Worm (Caenorhabditis elegans) whole organism, mixed stage, embryonic: ENCODE measurements around the gene asp-19.
A peak's percentile ranks its signal among the peaks of the same experiment; 100 is the strongest.

Experiments
- M03D4.4 ChIP-seq: sonication (generic microtip); optimal IDR thresholded peaks from 2 replicates; lab custom pipeline; 2017; ENCODE audit warnings: mild to moderate bottlenecking, missing genetic modification characterization, missing compliant biosample characterization
- bed-3 ChIP-seq: fragments of 200-800 bp; sonication (Bioruptor generic); optimal IDR thresholded peaks from 3 replicates; lab custom pipeline; 2018; ENCODE audit warnings: mild to moderate bottlenecking, missing genetic modification characterization, moderate library complexity, missing compliant biosample characterization
- ceh-39 ChIP-seq: fragments of 150-350 bp; optimal IDR thresholded peaks from 2 replicates; lab custom pipeline; 2014; ENCODE audit warnings: missing biosample characterization, missing genetic modification characterization
- ces-1 ChIP-seq: fragments of 150-350 bp; optimal IDR thresholded peaks from 2 replicates; lab custom pipeline; 2014; ENCODE audit warnings: missing biosample characterization, missing genetic modification reagents, missing genetic modification characterization
- cnd-1 ChIP-seq: fragments of 200-800 bp; sonication (Bioruptor generic); optimal IDR thresholded peaks from 2 replicates; lab custom pipeline; 2018; ENCODE audit warnings: mild to moderate bottlenecking, missing genetic modification characterization, missing compliant biosample characterization
- drap-1 ChIP-seq: fragments of 200-800 bp; sonication (Bioruptor generic); optimal IDR thresholded peaks from 3 replicates; lab custom pipeline; 2018; ENCODE audit warnings: mild to moderate bottlenecking, missing genetic modification characterization, missing compliant biosample characterization
- elt-3 ChIP-seq: fragments of 150-350 bp; optimal IDR thresholded peaks from 2 replicates; lab custom pipeline; 2014; ENCODE audit warnings: missing biosample characterization, missing genetic modification characterization
- ham-2 ChIP-seq: fragments of 200-800 bp; sonication (Bioruptor generic); optimal IDR thresholded peaks from 2 replicates; lab custom pipeline; 2018; ENCODE audit warnings: mild to moderate bottlenecking, missing genetic modification characterization, missing compliant biosample characterization
- hlh-1 ChIP-seq: fragments of 150-350 bp; optimal IDR thresholded peaks from 2 replicates; lab custom pipeline; 2014; ENCODE audit warnings: missing biosample characterization, missing genetic modification reagents, missing genetic modification characterization
- lin-13 ChIP-seq: fragments of 150-350 bp; optimal IDR thresholded peaks from 2 replicates; lab custom pipeline; 2014; ENCODE audit warnings: missing biosample characterization, missing genetic modification characterization
- nhr-2 ChIP-seq: fragments of 150-350 bp; optimal IDR thresholded peaks from 2 replicates; lab custom pipeline; 2014; ENCODE audit warnings: missing biosample characterization, missing genetic modification characterization
- zip-8 ChIP-seq: fragments of 150-350 bp; optimal IDR thresholded peaks from 2 replicates; lab custom pipeline; 2014; ENCODE audit warnings: missing biosample characterization, missing genetic modification characterization

The asp-19 gene

DNA sequence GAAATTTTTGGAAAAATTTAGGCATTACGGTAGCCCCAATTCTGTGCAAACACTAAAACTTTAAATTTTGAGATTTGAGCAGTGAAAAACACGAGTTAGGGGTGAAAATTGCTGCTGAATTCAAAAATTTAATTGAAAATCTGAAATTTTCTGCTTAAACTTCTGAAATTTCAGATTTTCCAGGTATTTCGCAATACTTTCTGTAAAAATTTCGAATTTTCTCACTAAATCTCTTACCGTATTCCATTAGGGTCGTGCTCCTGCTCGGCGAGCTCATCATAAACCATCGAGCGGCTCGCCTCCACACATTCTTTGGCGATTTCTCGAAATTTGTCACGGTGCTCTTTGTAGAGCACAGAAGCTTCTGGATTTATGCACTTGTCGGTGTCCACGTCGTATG, 41.8 kb downstream of the asp-19 start:
- TF ChIP-seq M03D4.4 (tag; lab: Kevin White, UChicago) (no peak), lin-13 (no peak), ham-2 (GFP tag; lab: Kevin White, UChicago) (no peak), ces-1 (no peak), nhr-2 (tag; lab: Kevin White, UChicago) (no peak), cnd-1 (no peak), hlh-1 (tag; lab: Kevin White, UChicago) (no peak), bed-3 (no peak), ceh-39 (tag; lab: Kevin White, UChicago) (no peak), elt-3 (tag; lab: Kevin White, UChicago) (no peak), drap-1 (GFP tag; lab: Kevin White, UChicago) (no peak)

DNA sequence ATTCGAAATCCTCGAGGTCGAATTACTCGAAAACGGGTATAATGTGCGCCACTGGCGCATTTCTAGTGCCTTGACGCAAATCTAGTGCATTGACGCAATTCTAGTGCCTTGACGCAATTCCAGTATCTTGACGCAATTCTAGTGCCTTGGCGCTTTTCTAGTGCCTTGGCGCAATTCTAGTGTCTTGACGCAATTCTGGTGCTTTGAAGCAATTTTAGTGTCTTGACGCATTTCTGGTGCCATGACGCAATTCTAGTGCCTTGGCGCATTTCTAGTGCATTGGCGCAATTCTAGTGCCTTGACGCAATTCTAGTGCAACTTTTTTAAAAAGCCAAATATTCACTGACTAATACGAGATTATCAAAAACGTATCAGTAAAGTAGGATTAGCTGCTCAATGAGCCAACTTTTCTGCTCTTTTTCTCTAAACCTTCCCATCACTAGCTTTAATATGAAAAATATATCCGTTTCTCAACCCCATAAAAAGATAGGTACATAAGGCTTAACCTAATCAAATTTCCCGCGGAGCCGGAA, 44.7 kb downstream of the asp-19 start, which contains the start of gene Y69H2.17:
Gene Y69H2.17 (plus strand): TSS at position 483 of the 533 bp plus-strand sequence.
- TF ChIP-seq ces-1 (peak; percentile 28), zip-8 (tag; lab: Kevin White, UChicago) (no peak)
